Fruit fly (Drosophila melanogaster): ENCODE measurements around the gene Irp-1A.
A peak's percentile ranks its signal among the peaks of the same experiment; 100 is the strongest.

Gene Irp-1A

dm6 chr3R:22740930-22741329 is 16.5 kb upstream of the Irp-1A start, which contains the start of the genes Dcr-1 and CG6985 (continued):
- TF ChIP-seq wek (GFP tag; optimal IDR thresholded peaks at IDR 0.05) (no peak), h (optimal IDR thresholded peaks at IDR 0.05) (no peak), lbe (GFP tag; optimal IDR thresholded peaks at IDR 0.05) (no peak), Side (GFP tag; optimal IDR thresholded peaks at IDR 0.05) (no peak), en (GFP tag; optimal IDR thresholded peaks at IDR 0.05) (no peak), Dp (GFP tag; optimal IDR thresholded peaks at IDR 0.05) (peak; percentile 64), nerfin-1 (tag; optimal IDR thresholded peaks at IDR 0.05) (no peak), ttk (GFP tag; IDR thresholded peaks at IDR 0.05) (no peak), stc (GFP tag; IDR thresholded peaks at IDR 0.05) (no peak), Tbp (GFP tag; optimal IDR thresholded peaks at IDR 0.05) (no peak), CG7357 (GFP tag; IDR thresholded peaks at IDR 0.05) (no peak), dimm (GFP tag; IDR thresholded peaks at IDR 0.05) (no peak), Sin3A (optimal IDR thresholded peaks at IDR 0.05) (peak; percentile 13), tx (GFP tag; optimal IDR thresholded peaks at IDR 0.05) (no peak), eve (GFP tag; optimal IDR thresholded peaks at IDR 0.05) (no peak), oc (tag; optimal IDR thresholded peaks at IDR 0.05) (no peak), Ravus (GFP tag; IDR thresholded peaks at IDR 0.05) (no peak), gt (GFP tag; IDR thresholded peaks at IDR 0.05) (no peak), cwo (GFP tag; optimal IDR thresholded peaks at IDR 0.05) (no peak), grn (GFP tag; optimal IDR thresholded peaks at IDR 0.05) (peak; percentile 56), CG34224 (GFP tag; IDR thresholded peaks at IDR 0.05; ENCODE audit: partially characterized antibody) (peak; percentile 33; the same call in 2 of the 3 replicates), zen2 (GFP tag; IDR thresholded peaks at IDR 0.05; ENCODE audit: partially characterized antibody) (0 out of 3 replicates have a peak, but pooled peaks have one; percentile 20), CTCF (GFP tag; optimal IDR thresholded peaks at IDR 0.05) (no peak), chn (GFP tag; optimal IDR thresholded peaks at IDR 0.05) (no peak), sna (GFP tag; IDR thresholded peaks at IDR 0.05; ENCODE audit: partially characterized antibody) (peak; percentile 45; the same call in 1 of the 2 replicates), CG31388 (GFP tag; optimal IDR thresholded peaks at IDR 0.05) (no peak), CG15011 (GFP tag; optimal IDR thresholded peaks at IDR 0.05) (no peak), CG30020 (tag; optimal IDR thresholded peaks at IDR 0.05) (no peak), CG14710 (tag; optimal IDR thresholded peaks at IDR 0.05) (peak; percentile 50), CG10959 (GFP tag; IDR thresholded peaks at IDR 0.05) (no peak), Elba2 (GFP tag; optimal IDR thresholded peaks at IDR 0.05) (no peak), Asciz (GFP tag; optimal IDR thresholded peaks at IDR 0.05) (no peak), ase (GFP tag; IDR thresholded peaks at IDR 0.05) (no peak), CG15073 (GFP tag; optimal IDR thresholded peaks at IDR 0.05) (no peak), zfh2 (GFP tag; optimal IDR thresholded peaks at IDR 0.05) (no peak), pnt (GFP tag; optimal IDR thresholded peaks at IDR 0.05) (no peak), H15 (GFP tag; IDR thresholded peaks at IDR 0.05) (no peak), ranshi (GFP tag; IDR thresholded peaks at IDR 0.05) (no peak), gfzf (GFP tag; optimal IDR thresholded peaks at IDR 0.05) (peak; percentile 69), croc (GFP tag; conservative IDR thresholded peaks at IDR 0.05) (no peak), Ets65A (GFP tag) (no peak), Atf6 (GFP tag; IDR thresholded peaks at IDR 0.05) (no peak), al (GFP tag; IDR thresholded peaks at IDR 0.05) (no peak), zfh1 (GFP tag; IDR thresholded peaks at IDR 0.05) (no peak), HLH54F (GFP tag; optimal IDR thresholded peaks at IDR 0.05) (no peak), Hr3 (GFP tag; optimal IDR thresholded peaks at IDR 0.05) (no peak), ham (GFP tag; IDR thresholded peaks at IDR 0.05) (no peak), bab2 (GFP tag; optimal IDR thresholded peaks at IDR 0.05) (no peak), CG6175 (GFP tag; IDR thresholded peaks at IDR 0.05) (no peak), fu2 (GFP tag; optimal IDR thresholded peaks at IDR 0.05) (no peak), ftz-f1 (GFP tag; optimal IDR thresholded peaks at IDR 0.05) (no peak), Kr (GFP tag; optimal IDR thresholded peaks at IDR 0.05) (no peak), Sox100B (GFP tag; optimal IDR thresholded peaks at IDR 0.05) (no peak), Doc3 (GFP tag; IDR thresholded peaks at IDR 0.05; ENCODE audit: partially characterized antibody) (no peak), Vsx1 (GFP tag; optimal IDR thresholded peaks at IDR 0.05) (no peak)
